Worm (Caenorhabditis elegans): ENCODE results near the gene C27C12.4.

DNA sequence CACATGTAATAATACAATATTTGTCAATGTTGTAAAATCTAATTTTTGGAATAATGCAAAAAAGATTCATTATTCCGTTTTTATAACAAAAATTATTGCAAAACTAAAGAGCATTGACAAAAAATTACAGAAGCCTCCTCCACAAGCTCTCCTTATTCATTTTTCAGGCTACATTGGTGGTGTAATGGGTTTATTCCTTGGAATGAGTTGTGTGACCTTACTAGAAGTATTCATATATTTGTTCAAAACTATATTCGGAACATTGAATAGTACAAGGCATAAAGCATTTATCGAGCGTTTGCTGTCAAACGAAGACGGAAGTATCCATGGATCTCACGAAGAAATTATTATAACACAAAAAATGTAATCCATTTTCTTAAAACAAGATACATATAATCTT, 2.0 kb upstream of the C27C12.4 start:
- no peak for TF ChIP-seq klf-2 (GFP tag; conservative IDR thresholded peaks at IDR 0.05)
- TF ChIP-seq T22C8.4 (GFP tag; IDR thresholded peaks at IDR 0.05), result no peak
- TF ChIP-seq ztf-23 (GFP tag; IDR thresholded peaks at IDR 0.05), result no peak
- no peak for TF ChIP-seq flt-1 (GFP tag; IDR thresholded peaks at IDR 0.05)
- TF ChIP-seq cog-1 (tag; optimal IDR thresholded peaks at IDR 0.05), result no peak
- TF ChIP-seq tab-1 (GFP tag; IDR thresholded peaks at IDR 0.05), result no peak
- TF ChIP-seq med-1 (GFP tag; optimal IDR thresholded peaks at IDR 0.05; ENCODE audit: insufficient read depth), result no peak
- no peak for TF ChIP-seq ref-1 (GFP tag; conservative IDR thresholded peaks at IDR 0.05)

Measured in whole organism, midembryonic.